Fruit fly (Drosophila melanogaster) whole organism, wandering third instar larva: ENCODE results near the gene Rassf.

Experiments used
- Abd-B ChIP-seq: fragments of >200 bp; optimal IDR thresholded peaks from 2 replicates; lab custom pipeline; 2017; ENCODE audit warnings: missing biosample characterization, missing genetic modification characterization
- pan ChIP-seq: fragments of >200 bp; optimal IDR thresholded peaks from 2 replicates; lab custom pipeline; 2017

DNA sequence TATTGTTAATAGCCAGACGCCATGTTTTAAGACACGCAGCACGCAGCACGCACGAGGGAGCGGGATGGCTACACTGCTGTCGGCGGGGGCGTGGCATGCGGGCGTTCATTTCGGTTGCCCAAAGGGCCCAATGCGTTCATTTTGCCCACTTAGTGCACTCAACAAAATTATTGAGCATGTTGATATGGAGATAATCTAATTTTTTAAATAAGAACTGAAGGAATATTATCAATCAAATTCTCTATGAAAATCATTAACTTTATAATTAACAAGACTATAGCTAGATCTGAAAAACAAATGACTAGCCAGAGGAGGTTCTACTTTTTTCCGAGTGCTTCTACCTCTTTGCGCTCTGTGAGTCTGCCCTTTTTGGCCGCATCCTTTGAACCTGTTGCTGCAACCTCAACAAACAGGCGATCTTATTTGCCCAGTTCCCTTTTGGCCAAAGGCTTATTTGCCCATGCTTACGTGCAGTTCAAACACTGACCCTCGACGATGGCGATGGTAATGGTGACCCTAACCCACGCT lies 15.6 kb upstream of the Rassf start:
- TF ChIP-seq Abd-B (GFP tag; lab: Kevin White, UChicago), result no peak
- no peak for TF ChIP-seq pan (lab: Kevin White, UChicago)
